Worm (Caenorhabditis elegans) whole organism, late embryonic: ENCODE measurements around the gene clec-67.
"Not testable (repeated sequence)": the region's sequence is repeated elsewhere in the genome, so short reads cannot be mapped to it uniquely, and the experiment has no call there.

Experiments used
- C38D4.7 ChIP-seq: fragments of 200-800 bp; sonication (Bioruptor generic); optimal IDR thresholded peaks from 2 replicates; lab custom pipeline; 2018; ENCODE audit warnings: mild to moderate bottlenecking, missing genetic modification characterization, moderate library complexity, missing compliant biosample characterization
- F13H6.1 ChIP-seq: sonication (generic microtip); optimal IDR thresholded peaks from 2 replicates; lab custom pipeline; 2016; ENCODE audit warnings: missing genetic modification characterization, missing compliant biosample characterization
- K02D7.2 ChIP-seq: sonication (generic microtip); optimal IDR thresholded peaks from 2 replicates; lab custom pipeline; 2017; ENCODE audit warnings: mild to moderate bottlenecking, missing genetic modification characterization, missing compliant biosample characterization
- Y22D7AL.16 ChIP-seq: sonication (generic microtip); optimal IDR thresholded peaks from 2 replicates; lab custom pipeline; 2016; ENCODE audit warnings: missing genetic modification characterization, missing compliant biosample characterization
- ama-1 ChIP-seq: fragments of 150-350 bp; optimal IDR thresholded peaks from 2 replicates; lab custom pipeline; 2014
- ceh-22 ChIP-seq: sonication (generic microtip); optimal IDR thresholded peaks from 2 replicates; lab custom pipeline; 2017; ENCODE audit warnings: missing biosample characterization, missing genetic modification characterization
- ceh-34 ChIP-seq: sonication (generic microtip); optimal IDR thresholded peaks from 2 replicates; lab custom pipeline; 2016; ENCODE audit warnings: mild to moderate bottlenecking, missing genetic modification characterization, missing compliant biosample characterization
- ceh-48 ChIP-seq: sonication (generic microtip); optimal IDR thresholded peaks from 2 replicates; lab custom pipeline; 2016; ENCODE audit warnings: missing genetic modification characterization, inconsistent platforms, missing compliant biosample characterization
- ceh-9 ChIP-seq: sonication (generic microtip); optimal IDR thresholded peaks from 2 replicates; lab custom pipeline; 2016; ENCODE audit warnings: mild to moderate bottlenecking, missing genetic modification characterization, inconsistent platforms, missing compliant biosample characterization
- dve-1 ChIP-seq: sonication (generic microtip); optimal IDR thresholded peaks from 2 replicates; lab custom pipeline; 2017; ENCODE audit warnings: antibody characterized with exemption, mild to moderate bottlenecking, missing genetic modification characterization, missing compliant biosample characterization
- elt-2 ChIP-seq: sonication (generic microtip); optimal IDR thresholded peaks from 2 replicates; lab custom pipeline; 2016; ENCODE audit warnings: missing genetic modification reagents, missing genetic modification characterization, missing compliant biosample characterization
- elt-4 ChIP-seq: sonication (generic microtip); optimal IDR thresholded peaks from 2 replicates; lab custom pipeline; 2016; ENCODE audit warnings: missing genetic modification characterization, missing compliant biosample characterization
- ets-4 ChIP-seq: sonication (generic microtip); optimal IDR thresholded peaks from 2 replicates; lab custom pipeline; 2016; ENCODE audit warnings: missing genetic modification characterization, missing compliant biosample characterization
- eyg-1 ChIP-seq: sonication (generic microtip); optimal IDR thresholded peaks from 2 replicates; lab custom pipeline; 2016; ENCODE audit warnings: missing genotype, missing genetic modification characterization, missing compliant biosample characterization
- fkh-6 ChIP-seq: sonication (generic microtip); optimal IDR thresholded peaks from 2 replicates; lab custom pipeline; 2016; ENCODE audit warnings: missing genetic modification characterization, missing compliant biosample characterization
- hlh-15 ChIP-seq: sonication (generic microtip); optimal IDR thresholded peaks from 2 replicates; lab custom pipeline; 2016; ENCODE audit warnings: missing genetic modification characterization, missing compliant biosample characterization
- hlh-6 ChIP-seq: sonication (generic microtip); optimal IDR thresholded peaks from 2 replicates; lab custom pipeline; 2016; ENCODE audit warnings: missing genotype, missing genetic modification characterization, missing compliant biosample characterization
- hlh-8 ChIP-seq: sonication (generic microtip); optimal IDR thresholded peaks from 2 replicates; lab custom pipeline; 2016; ENCODE audit warnings: missing genotype, missing genetic modification characterization, missing compliant biosample characterization
- lin-11 ChIP-seq: fragments of 200-800 bp; sonication (Bioruptor generic); optimal IDR thresholded peaks from 2 replicates; lab custom pipeline; 2018; ENCODE audit warnings: mild to moderate bottlenecking, missing genetic modification characterization, missing compliant biosample characterization
- mec-3 ChIP-seq: sonication (generic microtip); optimal IDR thresholded peaks from 2 replicates; lab custom pipeline; 2016; ENCODE audit warnings: borderline replicate concordance, missing genetic modification characterization, missing compliant biosample characterization
- nhr-232 ChIP-seq: sonication (generic microtip); optimal IDR thresholded peaks from 2 replicates; lab custom pipeline; 2016; ENCODE audit warnings: missing genetic modification characterization, missing compliant biosample characterization
- npax-4 ChIP-seq: sonication (generic microtip); optimal IDR thresholded peaks from 2 replicates; lab custom pipeline; 2016; ENCODE audit warnings: missing genetic modification characterization, missing compliant biosample characterization
- odd-2 ChIP-seq: sonication (generic microtip); optimal IDR thresholded peaks from 2 replicates; lab custom pipeline; 2017; ENCODE audit warnings: antibody characterized with exemption, mild to moderate bottlenecking, missing genetic modification characterization, missing compliant biosample characterization
- pha-4 ChIP-seq: fragments of 150-350 bp; optimal IDR thresholded peaks from 2 replicates; lab custom pipeline; 2018; ENCODE audit warnings: missing biosample characterization, missing genetic modification reagents, missing genetic modification characterization
- pqm-1 ChIP-seq: sonication (generic microtip); optimal IDR thresholded peaks from 2 replicates; lab custom pipeline; 2016; ENCODE audit warnings: missing genetic modification characterization, missing compliant biosample characterization
- pros-1 ChIP-seq: fragments of 150-350 bp; optimal IDR thresholded peaks from 2 replicates; lab custom pipeline; 2014; ENCODE audit warnings: missing biosample characterization, missing genetic modification reagents, missing genetic modification characterization
- ref-2 ChIP-seq: sonication (generic microtip); optimal IDR thresholded peaks from 2 replicates; lab custom pipeline; 2016; ENCODE audit warnings: missing genetic modification characterization, missing compliant biosample characterization
- rnt-1 ChIP-seq: sonication (generic microtip); optimal IDR thresholded peaks from 2 replicates; lab custom pipeline; 2016; ENCODE audit warnings: missing genetic modification characterization, missing compliant biosample characterization
- sox-2 ChIP-seq: fragments of 200-800 bp; sonication (Bioruptor generic); IDR thresholded peaks from 2 replicates; pipeline ENCODE4 v1.3.6; 2022; ENCODE audit warnings: missing genetic modification reagents, missing genetic modification characterization, missing compliant biosample characterization
- syd-9 ChIP-seq: sonication (generic microtip); optimal IDR thresholded peaks from 2 replicates; lab custom pipeline; 2016; ENCODE audit warnings: mild to moderate bottlenecking, missing genetic modification characterization, moderate library complexity, missing compliant biosample characterization
- tbx-2 ChIP-seq: sonication (generic microtip); optimal IDR thresholded peaks from 2 replicates; lab custom pipeline; 2016; ENCODE audit warnings: missing genetic modification characterization, missing compliant biosample characterization
- ttx-3 ChIP-seq: sonication (generic microtip); optimal IDR thresholded peaks from 2 replicates; lab custom pipeline; 2016; ENCODE audit warnings: missing genetic modification reagents, missing genetic modification characterization, missing compliant biosample characterization
- unc-3 ChIP-seq, 2 experiments: fragments of 200-800 bp in 1 of 2; sonication (Bioruptor generic) in 1 of 2; sonication (generic microtip) in 1 of 2; conservative IDR thresholded peaks in 1 of 2; optimal IDR thresholded peaks in 1 of 2; 2 replicates each; pipeline versions ENCODE4 v1.3.6 to Lab custom; 2016 to 2022; ENCODE audit warnings: missing compliant biosample characterization in 2 of 2, missing genetic modification characterization in 2 of 2, missing genetic modification reagents in 1 of 2
- unc-42 ChIP-seq: sonication (generic microtip); optimal IDR thresholded peaks from 2 replicates; lab custom pipeline; 2016; ENCODE audit warnings: missing genotype, missing genetic modification characterization, missing compliant biosample characterization
- unc-55 ChIP-seq: sonication (generic microtip); optimal IDR thresholded peaks from 2 replicates; lab custom pipeline; 2017; ENCODE audit warnings: missing biosample characterization, missing genetic modification reagents, missing genetic modification characterization
- unc-86 ChIP-seq: sonication (generic microtip); optimal IDR thresholded peaks from 2 replicates; lab custom pipeline; 2016; ENCODE audit warnings: missing genetic modification characterization, missing compliant biosample characterization
- ztf-16 ChIP-seq: sonication (generic microtip); optimal IDR thresholded peaks from 2 replicates; lab custom pipeline; 2017; ENCODE audit warnings: missing genetic modification characterization, missing compliant biosample characterization

The clec-67 gene

ce11 chrIV:3926117-3926516 is 4.2 kb downstream of the clec-67 start, which contains the start of gene clec-68:
Gene clec-68, plus strand, starts transcription at chrIV:3926417.
- TF ChIP-seq ceh-48 (tag; lab: Kevin White, UChicago) (no peak), lin-11 (no peak), unc-86 (tag; lab: Kevin White, UChicago) (no peak), sox-2 (GFP tag; lab: Robert Waterston, UW) (no peak), elt-2 (tag; lab: Kevin White, UChicago) (no peak), rnt-1 (tag; lab: Kevin White, UChicago) (no peak), npax-4 (no peak), hlh-6 (tag; lab: Kevin White, UChicago) (no peak), odd-2 (tag; lab: Kevin White, UChicago) (no peak), ztf-16 (tag; lab: Kevin White, UChicago) (no peak), fkh-6 (tag; lab: Kevin White, UChicago) (no peak), unc-3 (GFP tag; conservative IDR thresholded peaks at IDR 0.05; lab: Robert Waterston, UW) (no peak), unc-3 (tag; optimal IDR thresholded peaks at IDR 0.05; lab: Kevin White, UChicago) (no peak), dve-1 (no peak), syd-9 (tag; lab: Kevin White, UChicago) (no peak), elt-4 (tag; lab: Kevin White, UChicago) (no peak), ttx-3 (tag; lab: Kevin White, UChicago) (no peak), ets-4 (no peak), nhr-232 (no peak)
- TF ChIP-seq, all 69 proteins: peak for 0

DNA sequence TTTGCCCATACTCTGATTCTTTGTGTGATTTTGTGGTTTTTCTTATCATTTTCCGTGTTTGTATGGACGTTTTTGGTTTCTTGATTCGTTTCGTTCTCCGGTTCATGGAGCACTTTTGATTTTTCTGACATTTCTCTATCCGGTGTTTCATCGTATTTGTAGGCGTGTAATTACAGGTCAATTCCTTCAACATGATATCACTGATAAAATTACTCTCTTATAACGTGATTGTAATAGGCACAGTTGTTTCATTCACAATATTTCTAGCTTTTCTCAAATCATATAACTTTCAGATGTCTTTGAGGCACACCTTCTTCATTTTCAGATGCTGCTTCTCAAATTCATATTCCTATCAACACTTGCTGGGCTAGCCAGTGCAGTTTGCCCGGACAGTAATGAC is 10.4 kb downstream of the clec-67 start, which contains the start of gene clec-70:
Gene clec-70, plus strand, starts transcription at position 301 of the 400 bp plus-strand sequence.
- TF ChIP-seq unc-3 (GFP tag; conservative IDR thresholded peaks at IDR 0.05; lab: Robert Waterston, UW); unc-3 (tag; optimal IDR thresholded peaks at IDR 0.05; lab: Kevin White, UChicago); ref-2 (tag; lab: Kevin White, UChicago); F13H6.1 (tag; lab: Kevin White, UChicago): not testable (repeated sequence)

- TF ChIP-seq pqm-1 (tag; lab: Kevin White, UChicago), result no peak
- no peak for TF ChIP-seq C38D4.7 (GFP tag; lab: Kevin White, UChicago)
- no peak for TF ChIP-seq ceh-34 (tag; lab: Kevin White, UChicago)
- TF ChIP-seq ceh-22 (tag; lab: Kevin White, UChicago), result no peak
- no peak for TF ChIP-seq Y22D7AL.16 (tag; lab: Kevin White, UChicago)
- no peak for TF ChIP-seq fkh-6 (tag; lab: Kevin White, UChicago)
Observed at ce11 chrIV:3937097-3937496, 15.1 kb downstream of the clec-67 start, which contains the start of gene clec-71. Gene clec-71, plus strand, starts transcription at chrIV:3937458.

DNA sequence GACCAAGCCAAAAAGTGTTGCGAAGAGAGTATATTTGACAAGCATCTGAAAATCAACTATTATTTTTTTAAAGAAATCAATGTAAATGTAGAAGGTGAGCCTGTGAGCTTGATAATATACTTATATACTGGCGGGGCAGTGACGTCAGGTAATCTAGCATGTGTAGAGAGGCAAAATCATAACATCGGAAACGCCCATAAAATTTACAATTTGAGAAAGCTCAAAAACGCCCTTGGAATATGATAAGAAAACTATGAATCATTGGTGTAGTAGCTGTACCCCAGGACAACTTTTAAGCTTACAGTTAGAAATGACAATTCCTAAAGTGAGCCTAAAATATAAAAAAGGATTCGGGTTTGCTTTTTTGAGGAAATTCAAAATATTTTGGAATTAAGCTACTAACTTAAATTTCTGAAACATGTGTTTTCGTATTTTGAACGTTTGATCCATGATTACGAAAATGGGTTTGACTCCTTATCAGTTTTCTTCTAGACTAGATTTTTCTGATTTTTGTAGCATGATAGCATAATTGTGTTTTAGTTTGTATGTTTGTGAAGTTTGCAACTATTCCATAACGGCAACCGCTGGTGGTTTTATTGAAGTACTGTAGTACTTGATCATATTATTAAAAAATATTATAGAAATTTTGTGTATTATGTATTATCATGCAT is 19.8 kb downstream of the clec-67 start, which contains the start of gene clec-174:
Gene clec-174, minus strand, starts transcription at position 51 of the 671 bp plus-strand sequence.
- TF ChIP-seq ama-1 (lab: Kevin White, UChicago) (no peak), pha-4 (tag; lab: Kevin White, UChicago) (no peak), pros-1 (tag; lab: Kevin White, UChicago) (no peak), ztf-16 (tag; lab: Kevin White, UChicago) (no peak), hlh-15 (tag; lab: Kevin White, UChicago) (no peak), ceh-22 (tag; lab: Kevin White, UChicago) (no peak), hlh-8 (tag; lab: Kevin White, UChicago) (no peak), unc-55 (GFP tag; lab: Kevin White, UChicago) (no peak), F13H6.1 (tag; lab: Kevin White, UChicago) (no peak), mec-3 (tag; lab: Kevin White, UChicago) (no peak), unc-3 (GFP tag; conservative IDR thresholded peaks at IDR 0.05; lab: Robert Waterston, UW) (no peak), unc-3 (tag; optimal IDR thresholded peaks at IDR 0.05; lab: Kevin White, UChicago) (no peak), tbx-2 (tag; lab: Kevin White, UChicago) (no peak), eyg-1 (tag; lab: Kevin White, UChicago) (no peak), syd-9 (tag; lab: Kevin White, UChicago) (no peak), ceh-9 (tag; lab: Kevin White, UChicago) (no peak), K02D7.2 (tag; lab: Kevin White, UChicago) (no peak), unc-42 (tag; lab: Kevin White, UChicago) (no peak), ttx-3 (tag; lab: Kevin White, UChicago) (no peak), dve-1 (no peak), ceh-48 (tag; lab: Kevin White, UChicago) (no peak)
